Fruit fly (Drosophila melanogaster) whole organism, pupa: ENCODE measurements around the gene CG6650.
A peak's percentile ranks its signal among the peaks of the same experiment; 100 is the strongest.

ENCODE experiments used
- CG10348 ChIP-seq: fragments of 200-800 bp; sonication (Bioruptor generic); IDR thresholded peaks from 2 replicates; pipeline ENCODE4 v1.3.6; 2022; ENCODE audit warnings: missing biosample characterization, missing genetic modification characterization
- CG12605 ChIP-seq: fragments of 200-800 bp; sonication (Bioruptor generic); IDR thresholded peaks from 2 replicates; pipeline ENCODE4 v1.3.6; 2022; ENCODE audit warnings: missing biosample characterization, missing genetic modification characterization
- CG13204 ChIP-seq: fragments of 200-800 bp; sonication (Bioruptor generic); optimal IDR thresholded peaks from 2 replicates; lab custom pipeline; 2018; ENCODE audit warnings: missing biosample characterization, mild to moderate bottlenecking, missing genetic modification characterization, moderate library complexity
- CG34367 ChIP-seq: fragments of 200-800 bp; sonication (Bioruptor generic); optimal IDR thresholded peaks from 2 replicates; lab custom pipeline; 2018; ENCODE audit warnings: missing biosample characterization, mild to moderate bottlenecking, missing genetic modification characterization
- CG4496 ChIP-seq: fragments of 200-800 bp; sonication (Bioruptor generic); IDR thresholded peaks from 3 replicates; pipeline ENCODE4 v1.3.6; 2022; ENCODE audit warnings: missing biosample characterization, missing genetic modification characterization
- CG8159 ChIP-seq: fragments of 200-800 bp; sonication (Bioruptor generic); optimal IDR thresholded peaks from 3 replicates; lab custom pipeline; 2018; ENCODE audit warnings: missing biosample characterization, mild to moderate bottlenecking, missing genetic modification characterization, moderate library complexity
- CG9948 ChIP-seq: fragments of 200-800 bp; sonication (Bioruptor generic); optimal IDR thresholded peaks from 2 replicates; lab custom pipeline; 2018; ENCODE audit warnings: missing biosample characterization, mild to moderate bottlenecking, missing genetic modification characterization, moderate library complexity
- D1 ChIP-seq: fragments of 200-800 bp; sonication (Bioruptor generic); optimal IDR thresholded peaks from 2 replicates; lab custom pipeline; 2018; ENCODE audit warnings: missing biosample characterization, mild to moderate bottlenecking, missing genetic modification characterization, moderate library complexity
- EcR ChIP-seq: fragments of 200-800 bp; sonication (Bioruptor generic); optimal IDR thresholded peaks from 3 replicates; lab custom pipeline; 2019; ENCODE audit warnings: missing biosample characterization, missing genetic modification characterization, mild to moderate bottlenecking, moderate library complexity, missing genetic modification reagents
- Ets98B ChIP-seq: fragments of 200-800 bp; sonication (Bioruptor generic); IDR thresholded peaks from 2 replicates; pipeline ENCODE4 v1.3.6; 2022; ENCODE audit warnings: missing biosample characterization, missing genetic modification characterization
- Pif1A ChIP-seq: fragments of 200-800 bp; sonication (Bioruptor generic); optimal IDR thresholded peaks from 3 replicates; lab custom pipeline; 2016; ENCODE audit warnings: missing biosample characterization, missing genetic modification characterization
- gl ChIP-seq: fragments of 200-800 bp; sonication (Bioruptor generic); optimal IDR thresholded peaks from 2 replicates; lab custom pipeline; 2018; ENCODE audit warnings: missing biosample characterization, mild to moderate bottlenecking, missing genetic modification characterization

DNA sequence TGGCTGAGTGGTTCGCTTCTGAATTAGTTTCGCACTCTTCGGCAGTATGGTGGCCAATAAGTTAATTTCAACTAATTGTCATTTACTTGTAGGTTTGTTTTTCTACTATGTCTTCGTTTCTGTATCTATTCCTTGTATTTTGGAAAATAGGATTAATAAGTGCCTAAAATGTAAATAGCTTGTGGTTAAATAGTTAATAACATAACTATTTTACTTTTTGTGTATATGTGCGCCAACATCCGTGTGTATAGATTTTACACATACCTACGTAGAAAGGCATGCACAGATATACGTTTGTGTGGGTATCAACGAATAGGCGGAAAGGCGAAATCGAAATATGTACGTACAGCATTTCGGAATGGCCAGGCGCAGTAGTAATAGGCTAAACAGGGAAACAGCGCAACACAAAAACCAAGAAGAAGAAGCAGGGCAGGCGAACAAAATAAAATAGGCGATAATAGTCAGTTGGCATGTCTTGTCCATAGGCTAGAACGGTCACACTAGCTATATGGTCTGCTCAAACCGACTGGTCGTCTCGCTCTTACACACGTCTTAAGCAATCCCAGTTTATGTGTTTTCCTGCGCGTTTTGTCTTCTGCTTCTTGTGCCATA lies 28.6 kb upstream of the CG6650 start:
- TF ChIP-seq CG34367 (tag; lab: Kevin White, UChicago), result peak; percentile 4
- TF ChIP-seq CG4496 (GFP tag; lab: Robert Waterston, UW), result no peak; the same call in 2 of the 3 replicates
- TF ChIP-seq EcR (GFP tag; lab: Kevin White, UChicago), result no peak
- no peak for TF ChIP-seq Pif1A (GFP tag; lab: Kevin White, UChicago)
- TF ChIP-seq D1 (tag; lab: Kevin White, UChicago), result no peak
- TF ChIP-seq CG9948 (tag; lab: Kevin White, UChicago), result no peak
- TF ChIP-seq CG13204 (GFP tag; lab: Kevin White, UChicago), result no peak
- no peak for TF ChIP-seq CG12605 (GFP tag; lab: Robert Waterston, UW)
- no peak for TF ChIP-seq CG10348
- TF ChIP-seq CG8159, result no peak
- peak; percentile 54; the same call in 1 of the 2 replicates for TF ChIP-seq Ets98B (GFP tag; lab: Robert Waterston, UW)
- no peak for TF ChIP-seq gl (tag; lab: Kevin White, UChicago)
